Fruit fly (Drosophila melanogaster) whole organism, wandering third instar larva: ENCODE results near the gene CG6766.
A peak's percentile ranks its signal among the peaks of the same experiment; 100 is the strongest.

Source experiments
- Abd-B ChIP-seq: fragments of >200 bp; optimal IDR thresholded peaks from 2 replicates; lab custom pipeline; 2017; ENCODE audit warnings: missing biosample characterization, missing genetic modification characterization
- CG32264 ChIP-seq: fragments of 200-800 bp; sonication (Bioruptor generic); optimal IDR thresholded peaks from 2 replicates; lab custom pipeline; 2016; ENCODE audit warnings: missing biosample characterization, missing genetic modification characterization
- CrebA ChIP-seq: fragments of 200-800 bp; sonication (Bioruptor generic); optimal IDR thresholded peaks from 2 replicates; lab custom pipeline; 2016; ENCODE audit warnings: missing biosample characterization, mild to moderate bottlenecking, missing genetic modification characterization, borderline replicate concordance
- Dfd ChIP-seq: fragments of >200 bp; optimal IDR thresholded peaks from 2 replicates; lab custom pipeline; 2017; ENCODE audit warnings: missing biosample characterization, missing genetic modification characterization
- Dif ChIP-seq: fragments of 200-275, 200-300 bp; sonication (Bioruptor generic); optimal IDR thresholded peaks from 2 replicates; lab custom pipeline; 2018; ENCODE audit warnings: missing biosample characterization, missing genetic modification characterization; ENCODE audit not compliant: partially characterized antibody
- GATAd ChIP-seq: sonication (Bioruptor generic); optimal IDR thresholded peaks from 2 replicates; lab custom pipeline; 2016; ENCODE audit warnings: missing biosample characterization, missing genetic modification characterization
- Hnf4 ChIP-seq: fragments of 200-800 bp; sonication (Bioruptor generic); optimal IDR thresholded peaks from 2 replicates; lab custom pipeline; 2016; ENCODE audit warnings: missing biosample characterization, mild to moderate bottlenecking, missing genetic modification characterization
- Hr78 ChIP-seq: fragments of >200 bp; optimal IDR thresholded peaks from 2 replicates; lab custom pipeline; 2017; ENCODE audit warnings: missing biosample characterization, missing genetic modification characterization
- Hr83 ChIP-seq: fragments of 200-300 bp; sonication (Bioruptor generic); optimal IDR thresholded peaks from 2 replicates; lab custom pipeline; 2016; ENCODE audit warnings: missing biosample characterization, mild to moderate bottlenecking, missing genetic modification characterization, moderate library complexity; ENCODE audit not compliant: poor library complexity, severe bottlenecking
- Jra ChIP-seq: sonication (Bioruptor generic); optimal IDR thresholded peaks from 2 replicates; lab custom pipeline; 2016; ENCODE audit warnings: missing biosample characterization, missing genetic modification characterization
- Mio ChIP-seq: sonication (Bioruptor generic); optimal IDR thresholded peaks from 2 replicates; lab custom pipeline; 2016; ENCODE audit warnings: missing biosample characterization, missing genetic modification characterization
- Myc ChIP-seq: fragments of >200 bp; optimal IDR thresholded peaks from 2 replicates; lab custom pipeline; 2017
- N ChIP-seq: fragments of >200 bp; optimal IDR thresholded peaks from 2 replicates; lab custom pipeline; 2018; ENCODE audit warnings: missing biosample characterization, missing external identifiers, missing genetic modification characterization
- OdsH ChIP-seq: fragments of 200-800 bp; sonication (Bioruptor generic); optimal IDR thresholded peaks from 2 replicates; lab custom pipeline; 2016; ENCODE audit warnings: missing biosample characterization, mild to moderate bottlenecking, missing genetic modification characterization
- Rel ChIP-seq, 2 experiments: fragments of 200-800 bp; sonication (Bioruptor generic) in 1 of 2; optimal IDR thresholded peaks; 2 replicates in 1 of 2; 3 replicates in 1 of 2; lab custom pipeline; 2016 to 2019; ENCODE audit warnings: mild to moderate bottlenecking in 2 of 2, missing biosample characterization in 2 of 2, missing genetic modification characterization in 2 of 2, moderate library complexity in 1 of 2
- Sp1 ChIP-seq: fragments of 200-800 bp; sonication (Bioruptor generic); optimal IDR thresholded peaks from 3 replicates; lab custom pipeline; 2019; ENCODE audit warnings: missing biosample characterization, mild to moderate bottlenecking, missing genetic modification characterization, moderate library complexity
- Vsx2 ChIP-seq: fragments of 200-300, 225-300 bp; sonication (Bioruptor generic); optimal IDR thresholded peaks from 2 replicates; lab custom pipeline; 2018; ENCODE audit warnings: missing biosample characterization, missing genetic modification characterization; ENCODE audit not compliant: partially characterized antibody
- br ChIP-seq: fragments of 200-800 bp; sonication (Bioruptor generic); optimal IDR thresholded peaks from 2 replicates; lab custom pipeline; 2016; ENCODE audit warnings: missing biosample characterization, missing genetic modification characterization
- dl ChIP-seq, 2 experiments: fragments of 175-275, 200-275 bp in 1 of 2; fragments of 200-275 bp in 1 of 2; sonication (Bioruptor generic); optimal IDR thresholded peaks; lab custom pipeline; 2018; ENCODE audit warnings: mild to moderate bottlenecking in 2 of 2, missing biosample characterization in 2 of 2, missing genetic modification characterization in 2 of 2, moderate library complexity in 2 of 2; ENCODE audit not compliant: partially characterized antibody in 2 of 2, insufficient read depth in 1 of 2
- dmrt93B ChIP-seq: fragments of 200-800 bp; sonication (Bioruptor generic); optimal IDR thresholded peaks from 2 replicates; lab custom pipeline; 2018; ENCODE audit warnings: missing biosample characterization, mild to moderate bottlenecking, missing genetic modification characterization
- dsf ChIP-seq: sonication (Bioruptor generic); optimal IDR thresholded peaks from 2 replicates; lab custom pipeline; 2016; ENCODE audit warnings: missing biosample characterization, missing genetic modification characterization, borderline replicate concordance
- ey ChIP-seq: fragments of 200-800 bp; sonication (Bioruptor generic); optimal IDR thresholded peaks from 2 replicates; lab custom pipeline; 2016; ENCODE audit warnings: missing biosample characterization, missing genetic modification characterization
- foxo ChIP-seq, 2 experiments: fragments of 200-800 bp; sonication (Bioruptor generic); optimal IDR thresholded peaks; 2 replicates in 1 of 2; 3 replicates in 1 of 2; lab custom pipeline; 2016 to 2017; ENCODE audit warnings: missing biosample characterization in 2 of 2, missing genetic modification characterization in 2 of 2
- fru ChIP-seq: fragments of 200-800 bp; sonication (Bioruptor generic); optimal IDR thresholded peaks from 3 replicates; lab custom pipeline; 2016; ENCODE audit warnings: missing biosample characterization, mild to moderate bottlenecking, missing genetic modification characterization
- h ChIP-seq: fragments of 200-800 bp; sonication (Bioruptor generic); optimal IDR thresholded peaks from 3 replicates; lab custom pipeline; 2016; ENCODE audit warnings: missing biosample characterization, mild to moderate bottlenecking, missing genetic modification characterization
- jim ChIP-seq: fragments of 175-275, 200-325 bp; sonication (Bioruptor generic); optimal IDR thresholded peaks from 2 replicates; lab custom pipeline; 2016; ENCODE audit warnings: missing biosample characterization, mild to moderate bottlenecking, missing genetic modification characterization
- pan ChIP-seq: fragments of >200 bp; optimal IDR thresholded peaks from 2 replicates; lab custom pipeline; 2017
- psq ChIP-seq: fragments of 200-800 bp; sonication (Bioruptor generic); optimal IDR thresholded peaks from 3 replicates; lab custom pipeline; 2017; ENCODE audit warnings: missing biosample characterization, mild to moderate bottlenecking, missing genetic modification characterization, moderate library complexity
- rgr ChIP-seq: fragments of 200-800 bp; sonication (Bioruptor generic); optimal IDR thresholded peaks from 3 replicates; lab custom pipeline; 2016; ENCODE audit warnings: missing biosample characterization, mild to moderate bottlenecking, missing genetic modification characterization
- sage ChIP-seq: fragments of 200-800 bp; sonication (Bioruptor generic); optimal IDR thresholded peaks from 2 replicates; lab custom pipeline; 2016; ENCODE audit warnings: missing biosample characterization, mild to moderate bottlenecking, missing genetic modification characterization
- sv ChIP-seq: fragments of 200-800 bp; sonication (Bioruptor generic); optimal IDR thresholded peaks from 3 replicates; lab custom pipeline; 2016; ENCODE audit warnings: missing biosample characterization, missing genetic modification characterization
- tai ChIP-seq: sonication (Bioruptor generic); optimal IDR thresholded peaks from 2 replicates; lab custom pipeline; 2016; ENCODE audit warnings: missing biosample characterization, missing genetic modification characterization
- usp ChIP-seq: fragments of >200 bp; optimal IDR thresholded peaks from 2 replicates; lab custom pipeline; 2017; ENCODE audit warnings: missing biosample characterization, missing genetic modification characterization
- woc ChIP-seq: sonication (Bioruptor generic); optimal IDR thresholded peaks from 2 replicates; lab custom pipeline; 2016; ENCODE audit warnings: missing biosample characterization, mild to moderate bottlenecking, missing genetic modification characterization

Gene CG6766

DNA sequence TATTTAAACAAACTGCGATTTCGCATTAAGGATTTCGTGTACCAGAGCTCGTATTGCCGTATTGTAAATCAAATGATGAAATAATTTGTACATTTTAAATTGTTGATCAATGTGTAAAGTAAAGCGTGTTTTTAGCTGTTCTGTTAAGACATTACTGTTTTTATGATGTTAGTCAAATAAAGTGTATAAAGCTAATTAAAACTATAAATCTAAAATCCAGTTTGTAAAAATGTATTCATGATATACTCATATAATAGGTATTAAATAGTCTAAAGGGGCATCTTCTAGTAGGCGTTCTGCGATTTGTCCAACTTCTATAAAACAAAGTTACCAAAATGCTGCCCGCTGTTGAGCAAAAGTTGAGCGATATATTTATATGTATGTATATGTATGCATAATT lies 6.6 kb downstream of the CG6766 start, which contains the start of gene CG18788:
TSS of gene CG18788 (plus strand) at position 301 of the 400 bp plus-strand sequence.
- TF ChIP-seq Dfd (GFP tag; lab: Kevin White, UChicago): no peak
- no peak for TF ChIP-seq sv (GFP tag; lab: Kevin White, UChicago)
- no peak for TF ChIP-seq h
- no peak for TF ChIP-seq Hr83
- TF ChIP-seq, all 38 proteins: peak for 0

DNA sequence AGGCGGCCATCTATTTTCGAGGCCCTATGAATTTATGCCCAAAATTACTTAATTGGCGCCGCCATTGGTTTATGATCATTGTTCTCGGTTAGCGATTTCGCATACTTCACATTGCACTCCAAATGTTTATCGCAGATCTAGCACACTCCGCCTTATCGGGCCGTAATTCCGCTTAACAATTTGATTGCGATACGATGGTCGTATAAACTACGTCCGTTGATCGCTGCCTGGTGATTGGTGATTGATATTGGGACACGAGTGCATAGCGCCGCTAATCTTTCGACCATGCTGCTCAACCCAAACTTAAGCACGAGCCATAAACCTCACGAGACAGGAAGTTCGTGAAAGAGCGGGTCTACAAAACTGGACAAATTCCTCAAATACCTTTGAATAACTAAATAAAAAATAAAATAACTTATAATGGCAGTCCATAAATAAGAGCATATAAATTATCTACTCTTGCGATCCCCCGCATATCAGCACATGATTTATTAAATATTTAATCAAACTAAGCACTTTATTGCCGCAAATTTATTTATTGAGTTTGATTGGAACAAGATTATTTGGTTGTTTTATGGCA lies 9.8 kb downstream of the CG6766 start:
- no peak for TF ChIP-seq rgr
- no peak for TF ChIP-seq CG32264
- TF ChIP-seq pan (lab: Kevin White, UChicago): no peak
- no peak for TF ChIP-seq Rel (GFP tag; optimal IDR thresholded peaks at IDR 0.05; lab: Kevin White, UChicago)
- TF ChIP-seq Rel (tag; optimal IDR thresholded peaks at IDR 0.05; lab: Kevin White, UChicago): peak; percentile 7
- no peak for TF ChIP-seq sv (GFP tag; lab: Kevin White, UChicago)
- no peak for TF ChIP-seq Hnf4
- no peak for TF ChIP-seq psq (GFP tag; lab: Kevin White, UChicago)
- TF ChIP-seq Vsx2: no peak
- TF ChIP-seq Sp1 (GFP tag; lab: Kevin White, UChicago): no peak
- no peak for TF ChIP-seq ey
- no peak for TF ChIP-seq dsf
- TF ChIP-seq GATAd (GFP tag; lab: Kevin White, UChicago): no peak
- TF ChIP-seq fru (GFP tag; lab: Kevin White, UChicago): no peak
- TF ChIP-seq Myc (lab: Kevin White, UChicago): no peak
- no peak for TF ChIP-seq dmrt93B
- peak; percentile 15 for TF ChIP-seq br
- TF ChIP-seq CrebA: no peak
- TF ChIP-seq h: peak; percentile 89
- TF ChIP-seq dl (GFP tag; optimal IDR thresholded peaks at IDR 0.05; lab: Kevin White, UChicago; ENCODE audit: insufficient read depth in 1 of 2, partially characterized antibody in 2 of 2): no peak
- no peak for TF ChIP-seq usp (GFP tag; lab: Kevin White, UChicago)
- TF ChIP-seq woc: no peak
- no peak for TF ChIP-seq Hr78
- TF ChIP-seq foxo (GFP tag; optimal IDR thresholded peaks at IDR 0.05; lab: Kevin White, UChicago): no peak

DNA sequence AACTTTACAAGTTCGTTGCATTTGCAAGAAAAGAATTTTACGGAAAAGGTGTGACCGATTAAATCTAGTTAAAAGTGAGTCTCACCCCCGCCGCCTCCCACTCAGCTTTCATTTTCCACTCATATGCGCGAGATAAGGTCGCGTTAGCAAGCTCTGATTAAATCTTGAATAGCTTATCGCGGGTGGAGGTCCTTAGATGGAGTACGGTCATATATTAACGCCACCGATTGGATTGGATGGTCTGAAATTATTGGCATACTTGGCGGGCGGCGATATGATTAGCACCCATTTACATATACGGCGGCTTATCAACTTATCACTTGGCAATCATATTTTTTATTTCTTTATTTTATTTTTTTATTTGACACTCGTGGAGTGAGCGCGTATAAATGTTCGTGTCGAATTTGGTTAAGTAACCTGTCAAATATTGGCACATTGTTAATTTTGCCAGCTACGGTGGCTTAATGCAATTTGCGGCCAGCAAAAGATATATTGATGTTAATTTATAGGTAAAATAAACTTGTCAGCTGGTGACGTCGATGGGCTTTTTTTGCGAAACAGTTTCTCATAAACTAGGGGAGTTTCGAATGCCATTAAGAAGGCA lies 10.8 kb downstream of the CG6766 start:
- TF ChIP-seq Sp1 (GFP tag; lab: Kevin White, UChicago) (peak; percentile 48), CrebA (no peak), GATAd (GFP tag; lab: Kevin White, UChicago) (no peak), h (peak; percentile 67), br (peak; percentile 51), dl (GFP tag; optimal IDR thresholded peaks at IDR 0.05; lab: Kevin White, UChicago; ENCODE audit: insufficient read depth in 1 of 2, partially characterized antibody in 2 of 2) (no peak), ey (no peak), Rel (GFP tag; optimal IDR thresholded peaks at IDR 0.05; lab: Kevin White, UChicago) (no peak), Rel (tag; optimal IDR thresholded peaks at IDR 0.05; lab: Kevin White, UChicago) (peak; percentile 15), Dif (peak; percentile 2), fru (GFP tag; lab: Kevin White, UChicago) (no peak)

DNA sequence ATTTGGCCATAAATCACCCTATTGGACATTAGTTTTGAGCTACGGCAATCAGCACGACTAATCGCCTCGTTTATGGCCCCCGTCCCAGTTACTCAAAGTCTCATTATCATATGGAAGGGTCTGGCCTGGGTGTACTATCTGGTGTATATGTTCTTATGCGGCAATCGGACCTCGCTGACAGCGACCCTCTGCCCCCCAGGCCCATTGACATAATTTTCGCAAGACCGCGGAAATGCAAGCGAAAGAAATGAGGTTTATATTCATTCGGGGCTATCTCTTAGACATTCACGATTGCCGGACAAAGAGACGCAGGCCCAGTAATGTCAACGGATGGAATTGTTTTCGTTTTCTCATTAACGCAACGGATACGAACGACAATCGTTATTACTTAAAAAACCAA lies 11.7 kb downstream of the CG6766 start:
- no peak for TF ChIP-seq Hr78
- no peak for TF ChIP-seq woc
- TF ChIP-seq Mio (GFP tag; lab: Kevin White, UChicago): no peak
- TF ChIP-seq Jra (GFP tag; lab: Kevin White, UChicago): no peak
- no peak for TF ChIP-seq CG32264
- TF ChIP-seq Abd-B: no peak
- TF ChIP-seq br: no peak
- TF ChIP-seq Vsx2: no peak
- TF ChIP-seq jim: no peak
- no peak for TF ChIP-seq Sp1 (GFP tag; lab: Kevin White, UChicago)
- TF ChIP-seq sv (GFP tag; lab: Kevin White, UChicago): no peak
- no peak for TF ChIP-seq dl (GFP tag; optimal IDR thresholded peaks at IDR 0.05; lab: Kevin White, UChicago; ENCODE audit: insufficient read depth in 1 of 2, partially characterized antibody in 2 of 2)
- no peak for TF ChIP-seq rgr
- TF ChIP-seq, all 38 proteins: peak for 0

DNA sequence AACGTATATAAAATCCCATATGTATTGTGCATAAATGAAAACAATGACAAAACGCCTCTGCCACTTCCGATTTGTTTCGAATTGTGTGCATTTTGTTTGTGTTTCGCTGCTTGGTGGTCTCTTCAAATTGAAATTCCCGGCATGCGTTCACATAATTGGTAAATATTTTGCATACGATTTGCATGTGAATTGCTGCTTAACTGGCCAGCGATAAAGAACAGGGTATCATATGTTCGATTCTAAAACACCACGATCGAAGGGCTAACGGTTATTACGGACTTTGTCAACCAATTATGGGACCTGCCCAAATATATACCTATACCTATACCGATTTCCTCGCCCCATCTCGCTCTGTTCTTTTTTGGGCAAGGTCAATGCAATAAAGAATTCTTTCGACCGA lies 12.4 kb downstream of the CG6766 start:
- TF ChIP-seq Sp1 (GFP tag; lab: Kevin White, UChicago): no peak
- no peak for TF ChIP-seq pan (lab: Kevin White, UChicago)
- no peak for TF ChIP-seq OdsH (GFP tag; lab: Kevin White, UChicago)
- no peak for TF ChIP-seq Dif
- TF ChIP-seq CG32264: no peak
- TF ChIP-seq Vsx2: no peak
- TF ChIP-seq rgr: no peak
- TF ChIP-seq sage (GFP tag; lab: Kevin White, UChicago): no peak
- no peak for TF ChIP-seq ey
- TF ChIP-seq Hr78: no peak
- no peak for TF ChIP-seq tai
- TF ChIP-seq N: no peak
- no peak for TF ChIP-seq br
